Fruit fly (Drosophila melanogaster) whole organism: ENCODE measurements around the gene Gcat.

ENCODE experiments used
- CG8478 ChIP-seq: fragments of >200 bp; optimal IDR thresholded peaks from 2 replicates; lab custom pipeline; 2018; ENCODE audit warnings: inconsistent platforms
- EcR ChIP-seq, 2 experiments: fragments of >200 bp; optimal IDR thresholded peaks; 2 replicates each; lab custom pipeline; 2017; ENCODE audit warnings: missing biosample characterization in 2 of 2, missing genetic modification characterization in 2 of 2, missing genetic modification reagents in 2 of 2
- pan ChIP-seq: fragments of >200 bp; optimal IDR thresholded peaks from 2 replicates; lab custom pipeline; 2017
- psq ChIP-seq: fragments of >200 bp; optimal IDR thresholded peaks from 2 replicates; lab custom pipeline; 2017
- usp ChIP-seq: fragments of >200 bp; optimal IDR thresholded peaks from 2 replicates; lab custom pipeline; 2017; ENCODE audit warnings: missing biosample characterization, missing genetic modification characterization, mixed read lengths

DNA sequence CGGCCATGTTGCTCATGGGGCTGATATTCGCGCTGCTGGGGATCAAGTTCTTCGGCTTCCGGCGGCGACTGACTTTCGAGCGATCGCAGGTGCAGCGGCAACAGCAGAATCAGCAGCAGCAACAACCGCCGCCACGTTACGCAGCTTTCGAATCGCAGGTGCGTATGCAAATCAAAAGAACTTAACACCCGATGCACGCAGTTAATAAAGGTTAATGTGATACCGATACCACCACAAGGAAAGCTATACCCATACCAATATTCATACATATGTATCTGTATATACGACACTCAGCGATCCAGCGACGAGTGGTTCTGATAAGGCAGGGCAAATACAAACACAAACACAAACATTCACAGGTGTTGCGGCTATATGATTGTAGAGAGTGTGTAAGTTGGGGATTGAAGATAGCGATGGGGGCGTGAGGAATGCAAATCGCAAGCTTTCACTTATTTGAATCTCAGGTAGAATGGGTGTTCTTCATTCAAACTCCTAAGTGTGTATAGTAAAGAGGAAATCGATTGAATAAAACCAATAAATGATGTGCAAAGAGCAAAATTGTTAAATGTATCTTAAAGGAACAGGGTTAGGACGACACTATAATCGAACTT lies 23.2 kb downstream of the Gcat start:
- no peak for TF ChIP-seq EcR (GFP tag; optimal IDR thresholded peaks at IDR 0.05; lab: Kevin White, UChicago)
- TF ChIP-seq pan (lab: Kevin White, UChicago) = no peak
- no peak for TF ChIP-seq psq (lab: Kevin White, UChicago)
- no peak for TF ChIP-seq CG8478
- TF ChIP-seq usp (GFP tag; lab: Kevin White, UChicago) = no peak
